Fruit fly (Drosophila melanogaster) whole organism, embryonic: Measurements from ENCODE around the gene Unc50.

Experiments used
- Abd-B ChIP-seq: fragments of 200-800 bp; sonication (Bioruptor generic); optimal IDR thresholded peaks from 2 replicates; lab custom pipeline; 2018; ENCODE audit warnings: missing biosample characterization, mild to moderate bottlenecking, missing genetic modification characterization, moderate library complexity
- Adf1 ChIP-seq: fragments of 200-800 bp; sonication (Bioruptor generic); IDR thresholded peaks from 2 replicates; pipeline ENCODE4 v1.3.6; 2022; ENCODE audit warnings: missing biosample characterization, missing genetic modification characterization
- Asciz ChIP-seq: fragments of 200-800 bp; sonication (Bioruptor generic); optimal IDR thresholded peaks from 2 replicates; lab custom pipeline; 2017; ENCODE audit warnings: missing biosample characterization, mild to moderate bottlenecking, missing genetic modification characterization, missing genetic modification reagents
- BEAF-32 ChIP-seq: fragments of 200-800 bp; sonication (Bioruptor generic); optimal IDR thresholded peaks from 3 replicates; lab custom pipeline; 2017; ENCODE audit warnings: missing biosample characterization, missing genetic modification characterization, mild to moderate bottlenecking, moderate library complexity, missing genetic modification reagents
- CG12104 ChIP-seq: fragments of 200-800 bp; sonication (Bioruptor generic); optimal IDR thresholded peaks from 3 replicates; lab custom pipeline; 2016; ENCODE audit warnings: missing biosample characterization, missing genetic modification characterization
- CG13894 ChIP-seq: fragments of 200-800 bp; sonication (Bioruptor generic); optimal IDR thresholded peaks from 3 replicates; lab custom pipeline; 2018; ENCODE audit warnings: missing biosample characterization, mild to moderate bottlenecking, missing genetic modification characterization, moderate library complexity
- CG14667 ChIP-seq: fragments of 200-800 bp; sonication (Bioruptor generic); IDR thresholded peaks from 2 replicates; pipeline ENCODE4 v1.3.6; 2022; ENCODE audit warnings: missing biosample characterization, missing genetic modification characterization
- CG14965 ChIP-seq: fragments of 200-800 bp; sonication (Bioruptor generic); optimal IDR thresholded peaks from 2 replicates; lab custom pipeline; 2016; ENCODE audit warnings: missing biosample characterization, missing genetic modification characterization, borderline replicate concordance
- CG15269 ChIP-seq: fragments of 200-800 bp; sonication (Bioruptor generic); optimal IDR thresholded peaks from 2 replicates; lab custom pipeline; 2018; ENCODE audit warnings: missing biosample characterization, mild to moderate bottlenecking, missing genetic modification characterization, moderate library complexity
- CG16815 ChIP-seq: fragments of 200-800 bp; sonication (Bioruptor generic); optimal IDR thresholded peaks from 3 replicates; lab custom pipeline; 2017; ENCODE audit warnings: missing biosample characterization, mild to moderate bottlenecking, missing genetic modification characterization
- CG17912 ChIP-seq: fragments of 200-800 bp; sonication (Bioruptor generic); optimal IDR thresholded peaks from 2 replicates; lab custom pipeline; 2018; ENCODE audit warnings: missing biosample characterization, mild to moderate bottlenecking, missing genetic modification characterization
- CG18262 ChIP-seq: fragments of 200-800 bp; optimal IDR thresholded peaks from 3 replicates; lab custom pipeline; 2019; ENCODE audit warnings: missing biosample characterization, mild to moderate bottlenecking, missing genetic modification characterization, moderate library complexity
- CG30020 ChIP-seq: fragments of 200-800 bp; optimal IDR thresholded peaks from 2 replicates; lab custom pipeline; 2019; ENCODE audit warnings: missing biosample characterization, mild to moderate bottlenecking, missing genetic modification characterization, moderate library complexity
- CG30431 ChIP-seq: fragments of 200-800 bp; sonication (Bioruptor generic); optimal IDR thresholded peaks from 2 replicates; lab custom pipeline; 2017; ENCODE audit warnings: missing biosample characterization, missing genetic modification characterization
- CG34422 ChIP-seq: fragments of 200-800 bp; sonication (Bioruptor generic); IDR thresholded peaks from 3 replicates; pipeline ENCODE4 v1.3.6; 2022; ENCODE audit warnings: missing biosample characterization, missing genetic modification characterization
- CG4424 ChIP-seq: fragments of 200-800 bp; sonication (Bioruptor generic); optimal IDR thresholded peaks from 3 replicates; lab custom pipeline; 2016; ENCODE audit warnings: missing biosample characterization, missing genetic modification characterization
- CG6175 ChIP-seq: fragments of 200-800 bp; sonication (Bioruptor generic); IDR thresholded peaks from 3 replicates; pipeline ENCODE4 v1.3.6; 2022; ENCODE audit warnings: missing biosample characterization, missing genetic modification characterization
- CG6683 ChIP-seq: fragments of 200-800 bp; sonication (Bioruptor generic); optimal IDR thresholded peaks from 2 replicates; lab custom pipeline; 2017; ENCODE audit warnings: missing biosample characterization, mild to moderate bottlenecking, missing genetic modification characterization, missing genetic modification reagents
- CG7786 ChIP-seq: fragments of 200-800 bp; sonication (Bioruptor generic); optimal IDR thresholded peaks from 2 replicates; lab custom pipeline; 2016; ENCODE audit warnings: missing biosample characterization, missing genetic modification characterization
- GATAe ChIP-seq: fragments of 200-800 bp; sonication (Bioruptor generic); conservative IDR thresholded peaks from 2 replicates; pipeline ENCODE4 v1.3.6; 2022; ENCODE audit warnings: missing biosample characterization, missing genetic modification characterization
- H2.0 ChIP-seq: fragments of 200-800 bp; sonication (Bioruptor generic); IDR thresholded peaks from 2 replicates; pipeline ENCODE4 v1.3.6; 2022; ENCODE audit warnings: missing biosample characterization, missing genetic modification characterization
- Hand ChIP-seq: fragments of 200-800 bp; sonication (Bioruptor generic); optimal IDR thresholded peaks from 2 replicates; lab custom pipeline; 2017; ENCODE audit warnings: mild to moderate bottlenecking, missing biosample characterization, missing genetic modification reagents, missing genetic modification characterization
- Max ChIP-seq: fragments of 200-800 bp; sonication (Bioruptor generic); optimal IDR thresholded peaks from 2 replicates; lab custom pipeline; 2016; ENCODE audit warnings: missing biosample characterization, mild to moderate bottlenecking, missing genetic modification characterization
- NK7.1 ChIP-seq: fragments of 200-800 bp; sonication (Bioruptor generic); optimal IDR thresholded peaks from 3 replicates; lab custom pipeline; 2016; ENCODE audit warnings: missing biosample characterization, missing genetic modification characterization
- Nf-YC ChIP-seq: fragments of 200-800 bp; optimal IDR thresholded peaks from 3 replicates; lab custom pipeline; 2019; ENCODE audit warnings: missing biosample characterization, mild to moderate bottlenecking, missing genetic modification characterization, moderate library complexity
- Optix ChIP-seq: fragments of 200-800 bp; sonication (Bioruptor generic); IDR thresholded peaks from 3 replicates; pipeline ENCODE4 v1.3.6; 2022; ENCODE audit warnings: missing biosample characterization, missing genetic modification characterization
- Rfx ChIP-seq: fragments of 200-800 bp; sonication (Bioruptor generic); IDR thresholded peaks from 2 replicates; pipeline ENCODE4 v1.3.6; 2022; ENCODE audit warnings: missing biosample characterization, missing genetic modification characterization
- Xbp1 ChIP-seq: fragments of 200-800 bp; sonication (Bioruptor generic); optimal IDR thresholded peaks from 3 replicates; lab custom pipeline; 2016; ENCODE audit warnings: missing biosample characterization, mild to moderate bottlenecking, missing genetic modification characterization
- bab2 ChIP-seq: fragments of 200-800 bp; sonication (Bioruptor generic); optimal IDR thresholded peaks from 2 replicates; lab custom pipeline; 2016; ENCODE audit warnings: missing biosample characterization, missing genetic modification characterization
- bbx ChIP-seq: fragments of 200-800 bp; sonication (Bioruptor generic); IDR thresholded peaks from 2 replicates; pipeline ENCODE4 v1.3.6; 2022; ENCODE audit warnings: missing biosample characterization, missing genetic modification characterization; ENCODE audit not compliant: partially characterized antibody
- cwo ChIP-seq: fragments of 200-800 bp; sonication (Bioruptor generic); optimal IDR thresholded peaks from 3 replicates; lab custom pipeline; 2017; ENCODE audit warnings: missing biosample characterization, missing genetic modification characterization, mild to moderate bottlenecking, moderate library complexity, missing genetic modification reagents
- dmrt11E ChIP-seq: fragments of 200-800 bp; sonication (Bioruptor generic); optimal IDR thresholded peaks from 3 replicates; lab custom pipeline; 2018; ENCODE audit warnings: missing biosample characterization, mild to moderate bottlenecking, missing genetic modification characterization, moderate library complexity
- gsb ChIP-seq: fragments of 200-800 bp; sonication (Bioruptor generic); IDR thresholded peaks from 2 replicates; pipeline ENCODE4 v1.3.6; 2022; ENCODE audit warnings: missing biosample characterization, missing genetic modification characterization
- hth ChIP-seq: fragments of >200 bp; optimal IDR thresholded peaks from 2 replicates; lab custom pipeline; 2017; ENCODE audit warnings: inconsistent platforms
- insv ChIP-seq, 2 experiments: fragments of 200-800 bp; sonication (Bioruptor generic); optimal IDR thresholded peaks; 3 replicates each; lab custom pipeline; 2016 to 2018; ENCODE audit warnings: missing biosample characterization in 2 of 2, missing genetic modification characterization in 2 of 2
- jumu ChIP-seq: fragments of 200-800 bp; sonication (Bioruptor generic); optimal IDR thresholded peaks from 3 replicates; lab custom pipeline; 2016; ENCODE audit warnings: missing biosample characterization, missing genetic modification characterization
- ken ChIP-seq: fragments of 200-800 bp; sonication (Bioruptor generic); IDR thresholded peaks from 3 replicates; pipeline ENCODE4 v1.3.6; 2022; ENCODE audit warnings: missing biosample characterization, missing genetic modification characterization
- lilli ChIP-seq: fragments of 200-800 bp; sonication (Bioruptor generic); optimal IDR thresholded peaks from 3 replicates; lab custom pipeline; 2016; ENCODE audit warnings: missing biosample characterization, missing genetic modification characterization
- mam ChIP-seq: fragments of 200-800 bp; sonication (Bioruptor generic); optimal IDR thresholded peaks from 3 replicates; lab custom pipeline; 2016; ENCODE audit warnings: missing biosample characterization, missing genetic modification characterization
- nerfin-2 ChIP-seq: fragments of 200-800 bp; sonication (Bioruptor generic); IDR thresholded peaks from 2 replicates; pipeline ENCODE4 v1.3.6; 2022; ENCODE audit warnings: missing biosample characterization, missing genetic modification characterization; ENCODE audit not compliant: partially characterized antibody
- p53 ChIP-seq: fragments of 200-800 bp; sonication (Bioruptor generic); optimal IDR thresholded peaks from 2 replicates; lab custom pipeline; 2016; ENCODE audit warnings: missing biosample characterization, missing genetic modification characterization
- run ChIP-seq: fragments of 200-800 bp; sonication (Bioruptor generic); optimal IDR thresholded peaks from 3 replicates; lab custom pipeline; 2018; ENCODE audit warnings: missing biosample characterization, mild to moderate bottlenecking, missing genetic modification characterization
- seq ChIP-seq: fragments of 200-800 bp; sonication (Bioruptor generic); IDR thresholded peaks from 2 replicates; pipeline ENCODE4 v1.3.6; 2022; ENCODE audit warnings: missing biosample characterization, missing genetic modification characterization
- tap ChIP-seq: fragments of 200-800 bp; optimal IDR thresholded peaks from 3 replicates; lab custom pipeline; 2019; ENCODE audit warnings: missing biosample characterization, mild to moderate bottlenecking, missing genetic modification characterization, moderate library complexity
- trh ChIP-seq: fragments of 200-800 bp; sonication (Bioruptor generic); optimal IDR thresholded peaks from 2 replicates; lab custom pipeline; 2016; ENCODE audit warnings: missing biosample characterization, missing genetic modification characterization
- unc-4 ChIP-seq: fragments of 200-800 bp; sonication (Bioruptor generic); IDR thresholded peaks from 2 replicates; pipeline ENCODE4 v1.3.6; 2022; ENCODE audit warnings: missing biosample characterization, missing genetic modification characterization; ENCODE audit not compliant: partially characterized antibody
- usp ChIP-seq: fragments of >200 bp; optimal IDR thresholded peaks from 2 replicates; lab custom pipeline; 2017; ENCODE audit warnings: missing biosample characterization, missing genetic modification characterization
- wek ChIP-seq: fragments of 200-800 bp; sonication (Bioruptor generic); optimal IDR thresholded peaks from 3 replicates; lab custom pipeline; 2018; ENCODE audit warnings: missing biosample characterization, mild to moderate bottlenecking, missing genetic modification characterization, moderate library complexity
- z ChIP-seq: fragments of 200-800 bp; sonication (Bioruptor generic); IDR thresholded peaks from 3 replicates; pipeline ENCODE4 v1.3.6; 2022; ENCODE audit warnings: missing biosample characterization, missing genetic modification characterization

The Unc50 gene

dm6 chr3R:8659200-8659897 is 17.1 kb downstream of the Unc50 start (continued):
- TF ChIP-seq GATAe = no peak
- TF ChIP-seq bbx (GFP tag; lab: Robert Waterston, UW) = no peak
- TF ChIP-seq Asciz (GFP tag; lab: Kevin White, UChicago) = peak; percentile 25
- TF ChIP-seq gsb (GFP tag; lab: Robert Waterston, UW) = peak; percentile 40; the same call in 1 of the 2 replicates
- peak; percentile 58; the same call in 1 of the 2 replicates for TF ChIP-seq seq
- TF ChIP-seq run (tag; lab: Kevin White, UChicago) = no peak
- peak; percentile 27 for TF ChIP-seq Abd-B (GFP tag; lab: Kevin White, UChicago)
- TF ChIP-seq CG6683 (GFP tag; lab: Kevin White, UChicago) = peak; percentile 6
- peak; percentile 65 for TF ChIP-seq Nf-YC (tag; lab: Kevin White, UChicago)
- TF ChIP-seq Optix = peak; percentile 42; the same call in 1 of the 3 replicates
- TF ChIP-seq unc-4 (GFP tag; lab: Robert Waterston, UW) = no peak
- peak; percentile 72 for TF ChIP-seq Rfx (GFP tag; lab: Robert Waterston, UW)
- peak; percentile 71 for TF ChIP-seq CG13894 (tag; lab: Kevin White, UChicago)
- peak in 1 of 2 experiments; percentile 72 for TF ChIP-seq insv (GFP tag; optimal IDR thresholded peaks at IDR 0.05; lab: Kevin White, UChicago)
- TF ChIP-seq H2.0 (GFP tag; lab: Robert Waterston, UW) = no peak
- peak; percentile 73; the same call in 2 of the 3 replicates for TF ChIP-seq CG34422 (GFP tag; lab: Robert Waterston, UW)
- TF ChIP-seq BEAF-32 = no peak
- TF ChIP-seq bab2 (GFP tag; lab: Kevin White, UChicago) = peak; percentile 38
- TF ChIP-seq CG17912 = peak; percentile 59
- TF ChIP-seq NK7.1 (GFP tag; lab: Kevin White, UChicago) = peak; percentile 42
- peak; percentile 27 for TF ChIP-seq CG18262 (tag; lab: Kevin White, UChicago)
- TF ChIP-seq z (GFP tag; lab: Robert Waterston, UW) = no peak
- TF ChIP-seq Xbp1 = peak; percentile 56
- TF ChIP-seq nerfin-2 (GFP tag; lab: Robert Waterston, UW) = no peak
- peak; percentile 21 for TF ChIP-seq Hand
- TF ChIP-seq usp (GFP tag; lab: Kevin White, UChicago) = no peak
- peak; percentile 62; the same call in 1 of the 3 replicates for TF ChIP-seq CG6175 (GFP tag; lab: Robert Waterston, UW)
- TF ChIP-seq hth = no peak
- peak; percentile 34 for TF ChIP-seq wek (GFP tag; lab: Kevin White, UChicago)
- TF ChIP-seq jumu (GFP tag; lab: Kevin White, UChicago) = peak; percentile 26
- TF ChIP-seq dmrt11E = peak; percentile 11
- TF ChIP-seq CG14965 (GFP tag; lab: Kevin White, UChicago) = no peak
- peak; percentile 34 for TF ChIP-seq CG7786 (GFP tag; lab: Kevin White, UChicago)
- TF ChIP-seq CG15269 (tag; lab: Kevin White, UChicago) = peak; percentile 72
- peak; percentile 52 for TF ChIP-seq cwo (GFP tag; lab: Kevin White, UChicago)
- peak; percentile 69 for TF ChIP-seq lilli (GFP tag; lab: Kevin White, UChicago)
- TF ChIP-seq Max = no peak
- TF ChIP-seq CG12104 (GFP tag; lab: Kevin White, UChicago) = peak; percentile 66
- no peak for TF ChIP-seq p53 (GFP tag; lab: Kevin White, UChicago)
- TF ChIP-seq CG4424 (GFP tag; lab: Kevin White, UChicago) = peak; percentile 35
- peak; percentile 4 for TF ChIP-seq trh
- TF ChIP-seq CG30020 = no peak
- TF ChIP-seq ken = 0 out of 3 replicates have a peak, but pooled peaks have one; percentile 18
- peak; percentile 24 for TF ChIP-seq tap (tag; lab: Kevin White, UChicago)
- peak; percentile 27; the same call in 1 of the 2 replicates for TF ChIP-seq CG14667 (GFP tag; lab: Robert Waterston, UW)
- peak; percentile 42; the same call in 1 of the 2 replicates for TF ChIP-seq Adf1
- no peak for TF ChIP-seq CG16815 (GFP tag; lab: Kevin White, UChicago)
- TF ChIP-seq mam (GFP tag; lab: Kevin White, UChicago) = peak; percentile 55
- no peak for TF ChIP-seq CG30431
